Fruit fly (Drosophila melanogaster) whole organism, larva: Measurements from ENCODE around the gene Femcoat.

Experiments
- noc ChIP-seq: fragments of 200-800 bp; sonication (Bioruptor generic); optimal IDR thresholded peaks from 3 replicates; lab custom pipeline; 2019; ENCODE audit warnings: missing biosample characterization, mild to moderate bottlenecking, missing genetic modification characterization, moderate library complexity

The Femcoat gene

DNA sequence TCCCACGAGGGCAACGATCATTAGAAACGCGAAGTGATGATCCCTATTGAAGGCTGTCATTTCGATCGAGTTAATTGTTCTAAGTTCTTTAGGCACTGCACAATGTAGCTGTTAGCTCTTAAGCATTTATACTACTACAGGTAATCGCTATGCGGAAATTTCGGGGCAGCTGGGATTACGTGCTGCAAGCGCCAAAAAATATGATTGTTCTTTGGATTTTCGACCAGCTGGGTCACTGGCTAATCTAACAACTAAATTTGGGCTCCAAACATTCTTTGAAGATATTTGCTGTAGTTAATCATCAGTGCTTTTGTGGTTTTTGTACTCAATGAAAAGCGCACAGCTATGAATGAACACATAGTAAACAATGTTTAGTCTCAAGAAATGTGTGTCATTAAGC, 25.3 kb downstream of the Femcoat start, which contains the start of gene CG15571:
CG15571 (minus strand) TSS at position 101 of the 400 bp plus-strand sequence.
- TF ChIP-seq noc (tag; lab: Kevin White, UChicago): no peak

DNA sequence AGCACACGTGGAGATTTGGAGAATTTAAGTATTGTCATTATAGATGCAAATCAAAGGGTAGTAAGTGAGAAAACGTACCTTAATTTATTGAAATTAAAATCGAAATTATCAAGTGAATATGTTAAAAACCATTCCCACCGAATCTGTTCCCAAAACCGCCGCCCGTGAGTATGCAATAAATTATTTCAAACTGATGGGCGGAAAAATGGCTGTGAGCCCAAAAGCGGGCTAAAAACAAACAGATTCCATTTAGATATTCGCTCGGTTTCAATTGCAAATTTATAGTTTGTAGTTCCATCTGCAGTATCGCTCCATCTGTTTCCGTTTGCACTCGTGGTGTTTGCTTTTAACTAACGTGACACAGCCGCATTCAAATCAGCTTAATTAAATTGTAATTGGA, 28.3 kb downstream of the Femcoat start:
- no peak for TF ChIP-seq noc (tag; lab: Kevin White, UChicago)

DNA sequence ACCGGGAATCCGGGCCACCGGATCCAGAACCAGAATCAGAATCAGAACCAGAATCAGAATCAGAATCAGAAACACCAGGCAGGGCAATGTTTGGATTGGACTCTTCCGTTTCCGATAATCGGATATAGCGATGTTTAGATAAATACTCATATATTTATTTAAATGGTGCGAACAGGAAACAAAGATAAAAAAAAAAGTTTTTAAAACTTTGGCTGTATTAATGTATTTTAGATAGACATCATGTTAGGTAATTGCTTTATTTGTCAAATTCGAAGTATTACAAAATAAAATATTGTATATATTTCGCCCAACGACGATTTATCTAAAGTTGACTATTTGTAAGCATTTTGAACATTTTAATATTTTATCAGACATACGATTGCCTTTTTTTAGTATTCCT, 29.9 kb downstream of the Femcoat start, which contains the start of gene CG43288:
CG43288 (plus strand) TSS at position 301 of the 400 bp plus-strand sequence.
- TF ChIP-seq noc (tag; lab: Kevin White, UChicago): no peak

DNA sequence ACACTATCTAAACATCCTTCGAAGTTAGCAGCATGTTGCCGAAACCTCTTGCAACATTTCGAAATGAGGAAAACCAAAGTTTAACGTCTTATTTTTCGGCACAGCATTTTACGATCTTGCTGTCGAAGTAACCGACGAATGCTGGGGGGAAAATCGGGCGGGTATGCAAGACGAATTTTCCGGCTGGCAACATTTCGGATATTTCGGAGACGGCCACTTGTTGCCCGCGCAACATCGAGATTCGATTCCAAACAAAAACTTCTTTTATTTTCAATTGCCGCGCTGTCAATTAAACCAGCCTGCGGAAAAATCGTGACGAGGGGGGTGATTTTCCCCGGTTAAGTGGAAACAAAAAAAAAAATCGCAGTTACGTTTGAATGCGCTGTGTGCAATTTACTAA, 35.9 kb downstream of the Femcoat start:
- no peak for TF ChIP-seq noc (tag; lab: Kevin White, UChicago)

DNA sequence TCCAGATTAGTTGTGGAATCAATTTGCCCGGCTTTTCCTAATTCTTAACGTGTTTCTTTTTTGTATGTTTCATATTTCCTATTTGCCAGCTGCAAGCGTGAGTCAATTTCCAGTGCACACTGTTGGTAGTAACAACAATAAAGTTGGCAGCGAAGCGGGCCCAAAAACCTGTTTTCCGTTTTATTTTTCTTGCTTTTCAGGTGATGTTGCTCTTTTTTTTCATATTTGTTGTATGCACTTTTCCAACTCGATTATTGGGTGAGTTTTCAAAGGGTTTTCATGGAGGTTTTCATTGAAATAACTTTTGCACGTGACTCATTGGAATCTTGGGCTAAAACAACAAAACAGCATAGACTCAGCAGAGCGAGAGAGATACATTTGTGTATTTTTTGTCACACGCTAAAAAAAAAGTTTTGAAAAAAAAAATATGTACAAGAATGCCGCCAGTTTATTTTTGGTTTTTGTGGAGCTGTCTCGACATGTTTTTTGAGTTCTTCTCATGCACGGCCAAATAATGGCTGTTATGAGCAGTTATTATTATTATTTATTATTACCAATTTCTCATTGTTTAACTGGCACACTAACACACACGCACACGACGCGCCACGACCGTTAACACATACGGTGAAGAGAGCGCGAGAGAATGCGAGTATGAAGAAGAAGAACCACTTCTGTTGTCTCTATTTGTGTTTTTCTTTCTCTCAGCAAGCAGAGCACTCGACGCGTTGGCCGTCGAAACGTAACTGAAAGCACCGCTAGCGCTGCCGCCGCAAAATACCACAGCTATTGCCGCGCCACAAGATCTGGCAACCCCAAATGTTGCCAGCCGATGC, 37.1 kb downstream of the Femcoat start, which contains the start of gene Fas2:
Fas2 (minus strand) TSS at position 748 of the 833 bp plus-strand sequence.
- peak; percentile 38 for TF ChIP-seq noc (tag; lab: Kevin White, UChicago)

DNA sequence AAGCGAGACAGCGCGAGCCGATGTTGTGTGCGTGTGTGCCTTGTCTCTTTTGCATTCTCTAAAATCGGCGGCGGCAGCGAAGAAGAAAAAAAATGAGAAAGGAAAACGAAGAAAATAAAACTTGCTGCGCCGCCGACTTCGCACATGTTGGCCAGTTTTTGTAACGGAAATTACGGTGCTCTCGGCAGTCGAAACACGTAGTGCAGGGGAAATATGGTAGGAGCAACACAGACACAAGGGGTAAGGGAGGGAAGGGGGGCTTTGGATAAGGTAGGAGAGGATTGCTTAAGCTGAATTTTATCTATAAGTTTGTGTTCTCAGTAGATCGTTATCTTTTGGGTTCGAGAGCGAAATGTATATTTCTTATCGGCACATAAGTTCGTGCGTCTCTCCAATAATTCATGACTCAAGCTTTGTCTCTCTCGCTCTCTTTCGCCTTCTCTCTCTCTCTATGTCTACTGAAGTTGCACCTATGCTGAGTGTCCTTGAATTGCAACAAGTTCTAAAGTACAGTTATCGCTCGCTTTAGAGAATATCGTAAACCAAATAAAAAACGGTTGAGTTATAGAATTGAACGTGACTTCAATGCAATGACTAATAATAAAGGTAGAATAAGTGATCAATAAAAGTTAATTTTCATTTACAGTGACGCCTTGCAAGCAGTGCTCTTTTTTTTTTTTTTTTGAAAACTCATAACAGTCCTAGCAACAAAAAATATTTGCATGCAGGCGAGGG, 38.7 kb downstream of the Femcoat start:
- no peak for TF ChIP-seq noc (tag; lab: Kevin White, UChicago)

DNA sequence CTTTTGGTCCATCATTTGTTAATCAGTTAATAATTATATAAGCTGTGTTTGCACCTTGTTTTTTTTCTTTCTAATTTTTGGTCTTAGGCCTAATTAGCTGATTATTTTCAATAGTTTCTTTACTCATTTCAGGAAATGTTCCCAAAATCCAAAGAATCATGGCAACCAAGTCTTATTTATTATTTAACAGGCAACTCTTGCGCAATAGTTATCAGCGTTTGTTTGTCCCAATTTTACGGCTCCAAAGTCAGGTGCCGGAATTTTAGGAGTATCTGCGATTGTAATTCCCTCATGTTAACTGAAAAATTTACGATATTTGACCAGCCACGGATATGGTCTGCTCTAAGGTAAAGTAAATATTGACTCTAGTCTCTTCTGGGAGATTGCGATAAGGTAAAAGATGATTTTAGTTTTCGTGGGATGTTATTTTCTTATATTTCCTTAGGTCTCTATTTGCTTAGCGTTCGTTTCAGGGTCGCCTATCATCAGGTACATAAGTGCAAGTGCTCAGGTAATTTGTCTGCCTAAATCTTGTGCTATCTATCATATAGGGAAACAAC, 40.3 kb downstream of the Femcoat start:
- TF ChIP-seq noc (tag; lab: Kevin White, UChicago): peak; percentile 68

DNA sequence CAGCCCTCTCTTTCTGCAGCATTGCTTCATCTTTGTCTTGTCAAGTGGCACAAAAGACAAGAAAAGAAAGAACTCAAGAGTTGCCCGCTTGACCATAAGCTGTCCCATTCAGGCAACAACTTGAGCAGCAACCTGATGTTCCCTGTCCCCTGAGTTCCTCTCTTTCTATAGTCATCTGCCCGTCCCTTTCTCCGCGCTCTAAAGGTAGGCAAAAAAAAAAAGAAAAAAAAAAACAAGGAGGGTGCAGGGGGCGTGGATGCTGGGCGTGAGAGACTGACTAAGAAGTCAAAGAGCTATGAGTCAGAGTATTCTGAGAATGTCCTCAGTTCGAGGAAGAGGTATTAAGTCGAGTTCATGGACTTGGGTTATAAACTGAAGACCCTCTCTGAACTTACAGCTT, 42.0 kb downstream of the Femcoat start:
- no peak for TF ChIP-seq noc (tag; lab: Kevin White, UChicago)

DNA sequence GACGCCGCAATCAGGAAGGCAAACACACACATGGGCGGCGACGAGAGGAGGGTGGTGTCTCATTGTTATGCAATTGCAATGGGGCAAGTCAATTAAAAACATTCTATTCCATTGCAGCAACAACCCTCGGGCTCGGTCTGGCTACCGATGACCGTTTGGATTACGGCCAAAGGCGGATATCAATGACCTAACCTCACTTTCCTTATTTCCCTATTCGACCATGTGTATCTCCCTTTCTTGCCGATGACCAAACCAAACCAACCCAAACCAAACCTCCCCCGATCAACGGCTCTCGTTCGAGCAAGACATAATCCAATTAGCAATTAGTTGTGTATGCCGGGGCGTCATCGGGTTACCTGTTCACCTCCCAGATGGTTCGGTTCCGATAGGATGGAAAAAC, 43.9 kb downstream of the Femcoat start:
- no peak for TF ChIP-seq noc (tag; lab: Kevin White, UChicago)

DNA sequence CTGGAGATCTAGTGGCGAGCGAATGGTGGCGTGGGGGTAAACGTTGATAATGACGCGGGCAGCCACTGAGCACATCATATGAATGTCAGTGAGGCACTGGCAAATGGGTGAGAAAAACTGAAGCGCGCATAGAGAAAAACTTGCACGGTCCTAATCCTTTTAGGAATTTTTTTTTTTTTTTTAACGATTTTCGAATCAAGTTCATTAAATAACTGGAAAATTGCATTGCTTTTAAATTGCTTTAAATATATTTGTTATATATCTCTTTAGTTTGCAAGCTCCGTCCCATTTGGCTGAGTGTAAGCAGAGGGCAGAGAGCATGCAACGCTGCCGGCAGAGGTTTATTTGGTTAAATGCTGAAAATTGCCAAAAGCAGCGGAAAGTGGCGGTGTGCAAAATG, 45.2 kb downstream of the Femcoat start:
- TF ChIP-seq noc (tag; lab: Kevin White, UChicago): no peak
